Worm (Caenorhabditis elegans) whole organism, dauer: Measurements from ENCODE around the gene F45E1.4.

ENCODE experiments used
- unc-62 ChIP-seq: sonication (generic microtip); optimal IDR thresholded peaks from 2 replicates; lab custom pipeline; 2017; ENCODE audit warnings: missing biosample characterization, missing genetic modification reagents, missing genetic modification characterization

F45E1.4 gene

DNA sequence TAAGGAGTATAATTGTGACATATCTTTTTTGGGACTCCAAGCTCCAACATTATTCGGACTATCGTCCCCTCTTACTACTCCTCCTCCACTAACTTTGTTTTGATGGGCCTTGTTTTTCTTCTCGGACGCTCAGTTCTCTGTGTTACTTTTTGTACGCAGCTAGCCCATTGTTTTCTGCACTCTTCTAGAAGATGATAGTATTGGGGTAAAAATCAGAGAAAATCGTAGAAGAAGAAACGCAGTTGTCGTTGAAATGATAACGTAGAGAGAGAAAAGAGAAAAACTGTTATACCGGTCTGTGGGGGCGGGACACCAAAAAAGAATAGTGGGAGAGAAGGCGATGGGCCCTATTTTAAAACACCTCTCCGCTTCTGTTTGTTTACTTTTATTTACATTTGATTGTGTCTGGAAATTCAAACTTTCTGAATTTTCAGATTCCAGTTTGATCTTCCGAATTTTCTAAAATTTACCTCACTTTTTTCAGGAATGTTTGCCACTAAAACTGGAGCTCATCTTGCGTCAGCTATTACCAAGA lies at the start of gene F45E1.4:
TSS of gene F45E1.4 (plus strand) at position 485 of the 535 bp plus-strand sequence.
- TF ChIP-seq unc-62 (GFP tag; lab: Kevin White, UChicago) = no peak

DNA sequence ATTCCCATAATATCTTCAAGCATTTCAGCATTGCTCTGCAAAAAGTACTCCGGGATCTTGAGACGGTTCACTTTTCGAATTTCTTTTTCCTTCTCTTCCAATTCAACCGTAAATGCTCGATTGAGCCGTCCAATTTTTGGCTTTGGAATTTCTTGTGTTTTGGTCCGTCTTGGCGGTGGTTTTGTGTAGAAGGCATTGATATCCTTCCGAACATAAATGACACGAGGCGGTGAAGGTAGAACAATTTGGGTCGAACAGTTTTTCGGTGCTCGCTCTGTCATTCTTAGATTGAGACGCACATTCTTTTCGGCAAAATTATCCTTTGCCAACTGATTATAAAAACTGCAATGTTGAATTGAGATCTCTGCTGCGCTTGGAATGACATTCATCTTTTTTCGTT lies 43.1 kb upstream of the F45E1.4 start:
- TF ChIP-seq unc-62 (GFP tag; lab: Kevin White, UChicago) = no peak

DNA sequence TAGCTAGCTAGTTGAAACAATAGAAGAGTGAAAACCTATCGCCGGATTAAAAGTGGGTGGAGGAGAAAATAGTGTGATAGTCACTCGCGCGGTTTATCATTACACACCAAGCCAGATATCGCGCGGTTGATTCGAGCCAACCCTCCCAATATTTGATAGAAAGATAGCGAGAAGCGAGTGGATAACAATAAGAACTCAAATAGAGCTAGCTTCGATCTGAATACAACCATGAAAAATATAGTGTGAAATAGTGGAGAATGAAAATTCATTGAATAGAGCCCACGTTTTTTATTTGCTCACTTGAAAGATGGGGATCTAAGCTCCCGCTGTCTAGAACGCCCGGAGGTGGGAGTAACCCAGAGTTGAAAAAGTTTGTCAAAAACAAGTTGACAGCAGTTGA lies 40.8 kb upstream of the F45E1.4 start, which contains the start of gene tnt-3:
TSS of gene tnt-3 (minus strand) at position 101 of the 400 bp plus-strand sequence.
- no peak for TF ChIP-seq unc-62 (GFP tag; lab: Kevin White, UChicago)

DNA sequence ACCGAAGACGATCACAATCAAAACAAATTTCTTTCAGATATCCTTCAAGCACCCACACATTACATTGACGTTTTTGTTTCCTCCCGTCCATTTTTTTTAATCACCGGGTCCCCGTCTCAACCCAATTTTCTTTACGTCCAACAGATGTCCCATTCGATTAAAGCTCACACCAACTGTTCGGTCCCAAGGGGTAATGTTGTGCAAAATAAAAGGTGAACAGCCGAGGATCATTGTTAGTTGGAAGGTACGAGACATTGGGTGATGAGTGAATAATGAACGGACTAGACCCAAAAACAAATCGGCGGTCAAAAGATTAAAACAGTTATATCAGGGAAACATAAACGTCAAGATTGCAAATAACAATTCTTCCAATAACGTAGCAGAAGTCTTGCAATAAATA lies 40.3 kb upstream of the F45E1.4 start:
- no peak for TF ChIP-seq unc-62 (GFP tag; lab: Kevin White, UChicago)

DNA sequence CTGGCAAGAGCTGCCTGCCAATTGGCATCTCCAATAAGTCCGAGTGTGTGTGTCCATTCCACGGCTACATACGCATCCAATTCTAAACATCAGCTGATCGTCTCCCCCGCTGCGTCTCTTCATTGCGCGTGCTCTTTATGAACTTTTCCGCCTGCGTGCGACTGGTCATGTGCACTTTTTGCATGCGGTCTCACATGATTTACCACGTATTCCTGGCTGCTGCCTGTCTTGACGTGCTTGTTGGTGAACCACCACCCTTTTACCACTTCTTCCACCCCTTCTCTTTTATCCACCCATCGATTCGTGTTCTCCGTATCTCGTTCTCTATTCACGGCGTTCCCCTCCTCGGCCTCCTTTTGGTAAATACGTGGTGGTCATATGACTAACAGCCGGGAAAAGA lies 34.2 kb upstream of the F45E1.4 start:
- TF ChIP-seq unc-62 (GFP tag; lab: Kevin White, UChicago) = no peak

DNA sequence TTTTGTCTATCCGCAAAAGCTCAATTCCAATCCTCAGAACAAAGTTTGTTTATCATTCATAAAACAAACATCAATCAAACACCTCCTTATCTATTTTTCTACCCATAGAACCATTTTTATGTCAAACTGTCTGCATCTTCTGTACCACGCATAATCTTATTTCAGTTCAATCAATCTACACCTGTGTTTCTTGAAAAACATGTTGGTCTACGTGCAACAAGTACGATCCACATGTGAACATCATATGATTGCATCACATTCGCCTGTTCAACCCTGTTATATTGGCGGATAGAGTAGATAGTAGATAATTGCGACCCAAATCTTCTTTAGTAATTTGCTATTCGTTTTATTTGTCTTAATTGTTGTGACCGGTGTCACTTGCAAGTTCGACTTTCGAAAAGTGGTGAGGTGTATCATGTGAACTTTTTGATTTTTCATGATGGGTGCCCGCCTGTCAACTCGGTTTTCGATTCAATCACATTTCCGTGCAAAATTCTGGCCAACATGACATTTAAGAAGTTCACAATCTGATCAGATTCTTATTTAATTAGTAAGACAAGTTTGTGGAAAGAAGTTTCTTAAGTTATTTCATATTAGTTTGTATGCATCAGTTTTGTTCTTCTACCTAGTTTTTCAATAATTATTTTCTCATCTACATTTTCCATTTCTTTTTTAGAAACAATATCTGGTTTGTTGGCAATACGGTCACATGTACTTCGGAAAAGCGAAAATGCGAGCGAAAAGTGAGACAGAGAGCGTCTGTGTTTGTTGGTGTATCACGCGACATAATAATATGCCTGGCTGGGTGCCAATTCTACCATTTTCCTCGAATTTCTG lies 33.3 kb upstream of the F45E1.4 start:
- no peak for TF ChIP-seq unc-62 (GFP tag; lab: Kevin White, UChicago)

DNA sequence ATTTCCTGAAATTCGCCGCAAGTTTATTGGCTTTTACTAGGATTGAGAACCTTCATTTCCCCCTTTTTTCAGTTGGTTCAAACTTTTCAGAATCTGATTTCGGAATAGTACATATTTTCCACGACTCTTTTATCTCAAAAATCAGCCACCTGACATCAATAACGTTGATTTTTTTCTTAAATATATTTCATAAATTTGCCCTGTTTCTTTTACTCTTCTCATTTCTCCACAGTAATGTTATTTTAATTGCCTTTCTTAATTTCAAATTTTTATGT lies 32.8 kb upstream of the F45E1.4 start:
- no peak for TF ChIP-seq unc-62 (GFP tag; lab: Kevin White, UChicago)

DNA sequence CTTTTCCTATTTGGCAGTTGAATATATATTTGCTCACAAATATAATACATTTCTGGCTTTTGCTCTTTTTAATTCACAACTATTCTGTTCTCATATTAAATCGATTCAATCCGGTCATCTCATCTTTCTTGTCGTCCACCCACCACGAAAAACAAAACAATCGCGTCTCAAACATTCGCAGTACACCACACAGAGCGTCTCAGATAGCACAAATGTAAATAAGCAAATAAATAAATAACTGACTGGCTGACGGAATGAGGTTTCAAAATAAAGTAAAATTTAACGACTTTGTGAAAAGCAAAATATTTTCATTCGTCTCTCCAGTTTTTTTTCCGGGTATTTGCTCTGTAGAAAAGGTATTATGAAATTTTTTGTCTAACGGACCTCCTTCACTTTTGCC lies 32.1 kb upstream of the F45E1.4 start:
- TF ChIP-seq unc-62 (GFP tag; lab: Kevin White, UChicago) = no peak

DNA sequence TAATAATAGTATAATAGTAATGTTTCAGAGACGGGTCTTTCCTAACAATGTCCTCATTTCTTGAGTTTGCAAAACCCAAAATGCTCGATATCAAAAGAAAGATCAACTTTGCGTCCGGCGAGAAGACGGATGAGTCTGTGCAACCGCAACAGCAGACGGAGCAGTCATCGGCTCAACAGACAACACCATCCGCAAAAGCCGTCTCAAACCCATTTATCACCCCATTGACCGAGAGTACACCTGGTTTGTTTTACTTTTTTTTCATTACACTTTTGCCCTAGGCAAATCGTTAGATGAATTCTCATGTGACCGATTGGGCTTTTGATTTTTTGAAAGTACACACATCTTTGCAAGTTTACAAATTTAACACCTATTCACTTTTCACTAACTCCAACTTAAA lies 31.5 kb upstream of the F45E1.4 start, which contains the start of gene dct-1:
TSS of gene dct-1 (plus strand) at position 27 of the 400 bp plus-strand sequence.
- no peak for TF ChIP-seq unc-62 (GFP tag; lab: Kevin White, UChicago)

DNA sequence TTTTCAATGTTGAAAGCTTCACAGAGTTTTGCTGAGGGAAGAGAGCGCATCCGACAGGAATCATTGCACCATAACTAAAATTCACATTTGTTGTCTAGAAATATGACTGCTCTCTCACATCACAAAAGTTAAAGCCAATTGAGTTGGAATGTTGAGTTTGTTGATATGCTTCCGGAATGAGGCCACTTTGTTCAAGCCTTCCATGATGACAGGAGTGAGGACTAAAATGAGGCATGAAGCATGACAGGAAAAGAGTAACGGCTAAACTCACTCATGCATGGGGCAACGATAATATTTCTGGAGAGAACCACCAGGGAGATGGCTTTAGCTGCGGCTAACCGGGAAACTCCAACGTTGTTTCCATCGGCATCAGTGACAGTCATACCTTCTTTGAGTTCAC lies 29.3 kb upstream of the F45E1.4 start:
- TF ChIP-seq unc-62 (GFP tag; lab: Kevin White, UChicago) = no peak

DNA sequence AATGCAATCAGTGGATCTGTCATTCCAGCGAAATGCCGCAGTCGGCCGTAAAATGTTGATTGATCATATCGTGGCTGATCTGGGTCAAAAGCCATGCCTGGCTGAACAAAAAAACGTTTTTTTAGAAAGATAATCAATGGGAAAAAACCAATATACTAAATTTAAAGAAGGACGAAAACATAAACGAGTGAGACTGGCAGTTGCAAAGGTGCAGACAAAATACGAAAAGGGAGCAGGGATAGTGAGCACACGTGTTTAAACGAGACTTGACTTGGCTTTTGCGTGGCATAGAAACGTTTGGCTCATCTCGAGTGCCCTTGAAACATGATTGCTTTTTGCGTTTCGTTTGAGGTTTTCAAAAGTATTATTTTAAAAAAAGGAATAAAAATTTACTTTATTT lies 27.6 kb upstream of the F45E1.4 start, which contains the start of gene sfxn-2:
TSS of gene sfxn-2 (minus strand) at position 101 of the 400 bp plus-strand sequence.
- no peak for TF ChIP-seq unc-62 (GFP tag; lab: Kevin White, UChicago)

DNA sequence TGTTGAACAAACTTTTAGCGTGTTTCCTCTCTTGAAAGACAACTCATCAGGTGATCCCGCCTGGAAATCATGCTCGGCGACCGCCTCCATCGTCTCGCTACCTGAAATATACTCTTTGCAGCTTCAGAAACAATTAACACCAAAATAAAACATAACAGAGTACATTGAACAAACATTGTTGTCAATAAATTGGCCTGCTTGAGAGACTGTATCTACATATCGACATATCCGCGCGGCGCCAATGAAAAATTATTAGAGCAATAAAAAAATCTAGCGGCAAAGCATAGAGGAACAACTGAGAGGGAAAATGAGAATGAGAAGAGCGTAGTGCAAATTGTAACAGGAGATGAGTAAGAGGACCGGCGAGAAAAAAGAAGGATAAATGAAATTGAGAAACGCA lies 24.2 kb upstream of the F45E1.4 start, which contains the start of gene sem-5:
TSS of gene sem-5 (minus strand) at position 101 of the 400 bp plus-strand sequence.
- TF ChIP-seq unc-62 (GFP tag; lab: Kevin White, UChicago) = no peak

DNA sequence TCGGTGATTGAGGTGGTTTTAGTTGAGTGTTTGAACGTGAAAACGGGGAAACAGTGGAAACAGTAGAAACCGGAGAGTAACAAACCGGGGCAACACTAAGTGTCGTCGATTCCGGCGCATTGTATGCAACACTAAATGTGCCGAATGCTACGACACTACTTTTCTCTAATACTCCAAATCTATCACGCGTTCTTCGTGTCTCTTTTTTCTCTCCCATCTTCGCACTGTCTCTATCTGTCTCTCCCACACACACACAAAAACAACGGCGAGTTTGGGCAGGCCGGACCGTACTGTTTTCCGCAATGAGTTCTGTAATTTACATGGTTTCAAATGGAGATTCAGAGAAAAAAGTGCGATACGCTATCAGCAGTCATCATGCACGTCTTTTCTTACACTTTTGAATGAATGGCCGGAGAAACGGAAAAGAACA lies 23.7 kb upstream of the F45E1.4 start:
- no peak for TF ChIP-seq unc-62 (GFP tag; lab: Kevin White, UChicago)

DNA sequence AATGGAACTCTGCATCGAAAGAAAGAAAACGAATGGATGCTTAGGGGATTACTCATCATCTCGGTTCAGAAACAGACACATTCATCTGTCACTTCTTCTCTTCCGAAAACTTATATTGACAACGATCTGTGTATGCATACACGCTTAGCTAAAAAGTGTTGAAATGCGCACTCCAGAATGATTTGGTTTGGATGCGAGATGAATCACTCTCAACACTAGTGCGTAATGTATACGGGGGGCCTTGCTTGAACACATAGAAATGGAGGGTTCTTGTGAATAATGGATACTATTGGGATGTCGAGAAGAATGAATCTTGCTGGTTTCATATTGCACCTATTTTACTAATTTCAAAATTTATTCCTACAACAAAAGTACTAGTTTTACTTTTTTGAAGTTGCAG lies 21.8 kb upstream of the F45E1.4 start:
- no peak for TF ChIP-seq unc-62 (GFP tag; lab: Kevin White, UChicago)

DNA sequence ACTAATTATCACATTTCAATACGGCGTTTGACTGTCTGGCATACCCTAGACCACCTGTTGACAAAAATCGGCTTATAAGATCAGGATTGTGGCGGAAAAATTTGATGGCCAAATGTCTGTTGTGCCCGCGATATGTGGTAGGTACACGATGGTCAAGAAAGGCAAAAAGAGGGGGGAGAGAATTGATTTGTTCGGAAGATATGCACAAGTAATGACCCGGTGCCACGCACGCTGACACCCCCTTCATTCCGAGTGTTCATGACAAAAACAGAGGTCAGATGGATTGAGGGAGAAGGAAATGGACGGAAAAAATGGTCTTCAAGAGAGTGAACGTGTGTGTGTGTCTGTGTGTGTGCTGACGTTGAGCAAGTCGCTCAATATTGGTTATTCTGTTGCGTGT lies 20.3 kb upstream of the F45E1.4 start:
- no peak for TF ChIP-seq unc-62 (GFP tag; lab: Kevin White, UChicago)

DNA sequence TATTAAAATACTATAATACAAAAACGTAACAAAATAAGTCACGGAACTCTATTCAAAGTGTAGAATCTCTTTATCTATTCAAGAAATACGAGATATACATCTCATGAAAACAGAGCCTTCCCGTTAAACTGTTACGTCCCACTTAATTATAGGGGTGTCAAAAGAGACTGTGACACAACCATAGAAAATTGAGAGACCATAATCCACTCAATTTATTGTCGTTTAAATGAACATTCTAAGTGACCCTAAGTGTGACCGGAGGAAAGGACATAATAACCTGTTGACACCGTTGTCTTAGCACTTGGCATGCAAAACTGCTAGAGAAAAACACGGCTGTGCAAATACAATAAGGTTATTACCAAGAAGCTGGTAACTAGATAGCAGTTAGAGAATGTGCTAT lies 17.2 kb upstream of the F45E1.4 start:
- no peak for TF ChIP-seq unc-62 (GFP tag; lab: Kevin White, UChicago)

DNA sequence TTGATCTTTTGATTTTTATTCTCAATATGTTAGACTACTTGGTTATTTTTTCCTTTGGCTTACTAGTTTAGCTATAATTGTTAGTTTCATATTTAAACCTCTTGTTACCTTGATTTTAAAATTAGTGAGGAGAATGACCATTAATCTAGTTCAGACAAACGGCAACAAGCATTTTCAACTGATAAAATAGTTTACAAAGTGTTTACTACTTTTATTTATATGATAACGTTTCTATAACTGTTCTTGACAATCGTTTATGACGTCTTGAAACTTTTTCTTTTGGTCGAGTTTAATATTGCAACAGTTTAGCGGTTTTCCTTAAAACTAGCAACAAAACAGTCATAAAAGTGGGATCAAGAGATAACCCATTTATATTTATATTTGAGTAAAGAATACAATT lies 10.0 kb upstream of the F45E1.4 start:
- TF ChIP-seq unc-62 (GFP tag; lab: Kevin White, UChicago) = no peak
